Fruit fly (Drosophila melanogaster) whole organism: ENCODE results near the gene CG4404.

Experiments used
- CG8478 ChIP-seq: fragments of >200 bp; optimal IDR thresholded peaks from 2 replicates; lab custom pipeline; 2018; ENCODE audit warnings: inconsistent platforms
- Dll ChIP-seq: fragments of >200 bp; optimal IDR thresholded peaks from 2 replicates; lab custom pipeline; 2017
- EcR ChIP-seq, 2 experiments: fragments of >200 bp; optimal IDR thresholded peaks; 2 replicates each; lab custom pipeline; 2017; ENCODE audit warnings: missing biosample characterization in 2 of 2, missing genetic modification characterization in 2 of 2, missing genetic modification reagents in 2 of 2
- pan ChIP-seq: fragments of >200 bp; optimal IDR thresholded peaks from 2 replicates; lab custom pipeline; 2017
- psq ChIP-seq: fragments of >200 bp; optimal IDR thresholded peaks from 2 replicates; lab custom pipeline; 2017
- usp ChIP-seq: fragments of >200 bp; optimal IDR thresholded peaks from 2 replicates; lab custom pipeline; 2017; ENCODE audit warnings: missing biosample characterization, missing genetic modification characterization, mixed read lengths

DNA sequence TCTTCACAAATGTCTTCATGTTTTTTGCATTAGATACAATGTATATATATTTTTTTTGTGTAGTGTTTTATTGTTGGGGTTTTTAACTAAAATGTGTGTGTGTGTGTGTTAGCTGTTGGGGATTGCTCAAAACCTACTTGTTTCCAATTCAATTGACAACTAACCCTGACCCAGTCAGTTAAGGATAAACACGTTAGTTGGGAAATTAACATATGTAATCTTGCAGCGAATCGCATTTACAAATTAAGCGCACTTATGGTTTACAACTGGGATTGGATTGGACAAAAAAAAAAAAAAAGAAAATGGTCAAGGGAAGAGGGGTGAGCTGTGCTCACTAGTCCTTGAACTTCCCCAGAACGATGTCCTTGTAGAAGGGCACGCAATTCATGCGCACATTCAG, 7.2 kb downstream of the CG4404 start, which contains the start of gene CG32650:
- TF ChIP-seq psq (lab: Kevin White, UChicago) = no peak
- no peak for TF ChIP-seq CG8478 (lab: Kevin White, UChicago)
- no peak for TF ChIP-seq pan (lab: Kevin White, UChicago)
- TF ChIP-seq usp (GFP tag; lab: Kevin White, UChicago) = no peak
- no peak for TF ChIP-seq EcR (GFP tag; optimal IDR thresholded peaks at IDR 0.05; lab: Kevin White, UChicago)
- no peak for TF ChIP-seq Dll
